Worm (Caenorhabditis elegans): ENCODE results near the gene hpo-34.

Gene hpo-34

DNA sequence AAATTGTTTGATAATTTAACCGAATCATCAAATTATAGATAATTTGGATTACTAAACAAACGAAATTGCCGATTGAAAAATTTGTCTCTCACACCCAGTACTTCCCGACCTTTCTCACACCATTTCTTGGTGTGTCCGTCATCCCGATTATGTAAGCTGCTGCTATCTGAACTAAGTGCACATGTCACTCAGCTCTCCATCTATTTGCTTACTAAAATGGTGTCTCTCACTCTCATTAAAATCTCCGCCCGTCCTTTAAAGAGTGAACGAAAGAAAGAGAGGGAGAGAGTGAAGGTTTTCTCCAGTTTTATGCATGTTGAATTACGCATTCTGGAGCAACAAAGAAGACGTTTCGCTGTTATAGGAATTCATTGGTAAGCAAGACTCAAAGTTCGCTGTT is 35.7 kb upstream of the hpo-34 start:
- no peak for TF ChIP-seq tag-97 (GFP tag; IDR thresholded peaks at IDR 0.05)
- peak; percentile 62 for TF ChIP-seq dmd-6 (GFP tag; IDR thresholded peaks at IDR 0.05)
- TF ChIP-seq fkh-10 (GFP tag; optimal IDR thresholded peaks at IDR 0.05) = peak; percentile 4
- no peak for TF ChIP-seq hlh-30 (tag; optimal IDR thresholded peaks at IDR 0.05; ENCODE audit: insufficient read depth)
- peak; percentile 14 for TF ChIP-seq dve-1 (tag; optimal IDR thresholded peaks at IDR 0.05; ENCODE audit: insufficient read depth)
- TF ChIP-seq unc-62 (GFP tag; optimal IDR thresholded peaks at IDR 0.05 in 1 of 2) = peak in 1 of 2 experiments; percentile 14
- no peak for TF ChIP-seq unc-62 (tag; optimal IDR thresholded peaks at IDR 0.05)
- TF ChIP-seq mes-2 (tag; optimal IDR thresholded peaks at IDR 0.05; ENCODE audit: poor library complexity, severe bottlenecking) = peak; percentile 25

DNA sequence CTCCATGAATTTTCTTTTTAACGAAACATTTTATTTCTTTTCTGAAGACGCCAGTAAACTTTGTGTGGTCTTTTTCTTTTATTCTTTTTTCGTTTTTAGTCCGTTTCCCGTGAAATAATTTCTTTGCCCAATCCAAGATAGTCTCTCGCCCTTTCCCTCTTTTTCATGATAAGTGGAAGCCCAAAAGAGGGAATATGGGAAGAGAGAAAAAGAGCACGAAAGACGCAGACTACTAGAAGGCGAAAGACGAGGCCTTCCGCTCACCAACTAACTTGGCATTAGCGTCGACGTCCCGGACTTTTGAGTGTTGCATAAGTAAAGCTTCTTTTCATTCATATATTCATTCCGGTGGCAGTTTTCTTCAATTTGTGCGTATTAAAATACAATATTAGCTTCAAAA is 34.0 kb upstream of the hpo-34 start:
- peak in 1 of 2 experiments; percentile 6 for TF ChIP-seq lsy-2 (tag; optimal IDR thresholded peaks at IDR 0.05)
- no peak for TF ChIP-seq Y48G9A.11 (GFP tag; IDR thresholded peaks at IDR 0.05)
- peak; percentile 15 for TF ChIP-seq fkh-10 (GFP tag; optimal IDR thresholded peaks at IDR 0.05)
- no peak for TF ChIP-seq mxl-2 (GFP tag; conservative IDR thresholded peaks at IDR 0.05)
- TF ChIP-seq unc-62 (GFP tag; optimal IDR thresholded peaks at IDR 0.05 in 1 of 2) = peak in 1 of 2 experiments; percentile 65
- TF ChIP-seq unc-62 (tag; optimal IDR thresholded peaks at IDR 0.05) = no peak
- no peak for TF ChIP-seq nhr-102 (tag; optimal IDR thresholded peaks at IDR 0.05)
- TF ChIP-seq aha-1 (tag) = peak; percentile 35
- TF ChIP-seq nhr-77 (tag; optimal IDR thresholded peaks at IDR 0.05) = no peak

DNA sequence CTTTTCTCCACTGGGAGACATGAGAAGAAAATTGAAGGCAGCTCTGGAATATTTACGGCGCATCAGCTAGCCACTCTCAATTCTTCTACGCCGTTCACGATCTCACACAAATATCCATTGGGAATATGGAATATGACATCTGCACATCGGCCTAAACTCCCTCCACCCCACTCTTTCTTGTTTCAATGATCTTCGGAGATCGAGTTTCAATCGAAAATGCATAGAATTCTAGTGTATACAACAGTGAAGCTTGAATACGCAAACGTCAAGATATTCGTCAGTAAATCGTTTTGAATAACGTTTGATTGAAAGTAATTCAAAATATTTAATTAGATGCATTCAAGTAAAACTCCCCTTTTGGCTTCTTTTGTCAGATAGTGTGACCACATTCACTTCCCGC is 32.9 kb upstream of the hpo-34 start:
- TF ChIP-seq unc-62 (GFP tag; optimal IDR thresholded peaks at IDR 0.05 in 1 of 2) (peak in 1 of 2 experiments; percentile 74), unc-62 (tag; optimal IDR thresholded peaks at IDR 0.05) (no peak), ces-1 (GFP tag; optimal IDR thresholded peaks at IDR 0.05) (no peak), tag-97 (GFP tag; IDR thresholded peaks at IDR 0.05) (peak; percentile 83; the same call in 1 of the 2 replicates), F44E2.7 (GFP tag; IDR thresholded peaks at IDR 0.05) (no peak), aha-1 (tag) (peak; percentile 85), ctbp-1 (GFP tag; IDR thresholded peaks at IDR 0.05) (no peak), T20F7.1 (GFP tag; optimal IDR thresholded peaks at IDR 0.05) (no peak)

DNA sequence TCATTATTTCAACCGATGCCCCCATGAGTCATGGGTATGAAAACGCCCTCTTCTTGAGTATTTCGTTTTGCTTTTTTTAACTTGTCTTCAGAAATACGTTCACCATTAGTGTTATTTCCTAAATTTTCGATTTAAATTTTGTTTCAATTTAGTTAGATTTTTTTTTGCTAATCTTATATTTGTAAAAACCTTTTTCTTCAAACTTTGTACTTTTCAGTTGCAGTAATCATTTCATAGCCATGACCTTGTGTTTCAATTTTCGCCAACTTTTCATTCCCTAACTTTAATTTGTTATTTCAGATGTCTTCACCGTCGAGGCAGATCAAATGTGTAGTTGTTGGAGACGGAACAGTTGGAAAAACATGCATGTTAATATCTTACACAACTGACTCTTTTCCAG is 29.4 kb upstream of the hpo-34 start, which contains the start of gene mig-2:
TSS of gene mig-2 (plus strand) at position 301 of the 400 bp plus-strand sequence.
- TF ChIP-seq hif-1 (tag; optimal IDR thresholded peaks at IDR 0.05) (no peak), vab-7 (GFP tag; IDR thresholded peaks at IDR 0.05) (no peak), dmd-8 (GFP tag; IDR thresholded peaks at IDR 0.05) (no peak), madf-9 (GFP tag; conservative IDR thresholded peaks at IDR 0.05) (no peak), tra-1 (GFP tag; IDR thresholded peaks at IDR 0.05) (no peak), ceh-62 (tag; optimal IDR thresholded peaks at IDR 0.05) (no peak), snpc-4 (tag; optimal IDR thresholded peaks at IDR 0.05) (no peak), zip-11 (GFP tag; IDR thresholded peaks at IDR 0.05) (no peak), dmd-6 (GFP tag; IDR thresholded peaks at IDR 0.05) (no peak), rbr-2 (tag; optimal IDR thresholded peaks at IDR 0.05) (no peak), saeg-2 (GFP tag; IDR thresholded peaks at IDR 0.05) (no peak), ceh-28 (tag; optimal IDR thresholded peaks at IDR 0.05) (no peak), D1046.2 (GFP tag; IDR thresholded peaks at IDR 0.05) (no peak), fkh-10 (GFP tag; optimal IDR thresholded peaks at IDR 0.05) (no peak), nhr-28 (tag; optimal IDR thresholded peaks at IDR 0.05) (no peak)

DNA sequence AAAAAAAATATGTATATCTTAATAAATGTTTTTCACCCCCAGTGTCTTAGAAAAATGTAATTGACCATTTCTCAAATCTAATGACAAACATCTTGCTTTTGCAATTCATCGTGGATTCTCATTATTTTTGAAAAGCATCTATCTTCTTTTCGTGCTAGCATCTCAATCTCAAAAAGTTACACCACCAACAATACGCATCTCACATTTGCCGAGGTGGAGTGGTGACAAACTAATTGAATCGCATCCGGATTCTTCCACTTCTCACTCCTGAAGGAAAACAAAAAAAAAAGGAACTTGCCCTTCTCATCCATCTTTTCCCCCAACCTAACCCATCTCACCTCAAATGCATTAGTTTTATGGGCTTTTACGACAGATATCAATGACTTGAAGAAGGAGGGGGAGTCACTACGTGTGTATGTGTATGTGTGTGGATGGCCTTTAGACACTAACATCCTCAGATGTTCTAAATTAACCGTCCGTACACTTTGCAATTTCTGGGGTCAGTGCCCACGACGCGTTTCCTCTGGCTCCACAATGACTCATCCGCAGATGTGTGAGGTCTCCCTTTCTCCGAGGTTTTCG is 28.7 kb upstream of the hpo-34 start:
- TF ChIP-seq unc-62 (GFP tag; optimal IDR thresholded peaks at IDR 0.05 in 1 of 2) (peak in 1 of 2 experiments; percentile 86), unc-62 (tag; optimal IDR thresholded peaks at IDR 0.05) (no peak), D1046.2 (GFP tag; IDR thresholded peaks at IDR 0.05) (no peak), aha-1 (tag) (peak; percentile 63), nhr-28 (tag; optimal IDR thresholded peaks at IDR 0.05) (peak; percentile 2), daf-16 (GFP tag; optimal IDR thresholded peaks at IDR 0.05) (peak in 1 of 2 experiments; percentile 37), daf-16 (tag; optimal IDR thresholded peaks at IDR 0.05) (no peak)

All from whole organism, L4 larva.